Fruit fly (Drosophila melanogaster): ENCODE measurements around the gene CG12729.

The CG12729 gene

DNA sequence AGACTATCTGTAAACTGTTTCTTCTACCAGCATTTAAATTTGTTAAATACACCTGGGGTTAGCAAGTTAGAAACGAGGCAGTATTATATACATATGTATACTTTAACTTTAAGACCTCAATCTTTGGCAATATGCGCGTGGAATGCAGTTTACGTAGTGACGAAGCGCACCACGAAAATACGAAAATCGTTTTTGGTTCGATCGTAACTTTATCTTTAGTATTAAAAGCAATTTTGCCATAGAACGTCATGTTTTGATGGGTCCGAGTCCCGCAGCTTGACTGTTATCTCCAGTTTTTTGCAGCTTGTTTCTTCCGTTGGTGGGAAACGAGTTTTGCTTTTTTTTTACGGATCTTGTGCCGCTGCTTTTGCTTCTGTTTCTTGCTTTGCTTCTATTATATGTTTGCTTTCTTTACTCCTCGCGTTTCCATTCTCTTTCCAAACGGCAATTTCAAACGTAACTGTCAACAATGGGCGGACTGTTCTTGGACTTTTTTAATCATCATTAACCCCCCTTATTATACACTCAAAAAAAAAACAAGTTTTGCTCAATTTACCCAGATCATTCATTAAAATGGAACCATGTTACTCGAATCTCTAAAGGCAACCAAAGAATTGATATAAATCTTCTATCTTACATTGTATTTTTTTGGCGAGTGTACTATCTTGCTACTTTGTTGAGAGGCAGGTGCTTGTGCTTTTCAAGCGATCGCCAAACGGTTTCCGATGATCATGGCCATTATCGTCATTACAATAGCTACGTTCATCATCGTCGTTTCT lies 46.8 kb downstream of the CG12729 start (continued):
- TF ChIP-seq Sox102F (GFP tag; optimal IDR thresholded peaks at IDR 0.05) (peak; percentile 20), bab2 (GFP tag; optimal IDR thresholded peaks at IDR 0.05) (peak; percentile 10), HLH54F (GFP tag; optimal IDR thresholded peaks at IDR 0.05) (peak; percentile 36), CG6654 (GFP tag; optimal IDR thresholded peaks at IDR 0.05) (no peak), CG10267 (tag; optimal IDR thresholded peaks at IDR 0.05) (peak; percentile 10), CTCF (GFP tag; optimal IDR thresholded peaks at IDR 0.05) (no peak), insv (GFP tag; optimal IDR thresholded peaks at IDR 0.05) (no peak), CG12155 (GFP tag; optimal IDR thresholded peaks at IDR 0.05) (peak; percentile 50), CG18599 (GFP tag; optimal IDR thresholded peaks at IDR 0.05) (peak; percentile 62), fu2 (GFP tag; optimal IDR thresholded peaks at IDR 0.05) (peak; percentile 40), CoRest (tag; optimal IDR thresholded peaks at IDR 0.05) (peak; percentile 24), CG17359 (tag; optimal IDR thresholded peaks at IDR 0.05) (peak; percentile 15), Meics (GFP tag; optimal IDR thresholded peaks at IDR 0.05) (peak; percentile 90), Atf-2 (GFP tag; optimal IDR thresholded peaks at IDR 0.05) (peak; percentile 16), org-1 (GFP tag; optimal IDR thresholded peaks at IDR 0.05) (peak; percentile 11), ttk (GFP tag; IDR thresholded peaks at IDR 0.05) (0 out of 2 replicates have a peak, but pooled peaks have one; percentile 29), CG6175 (GFP tag; IDR thresholded peaks at IDR 0.05) (no peak), az2 (GFP tag; optimal IDR thresholded peaks at IDR 0.05) (peak; percentile 42), PHDP (tag; optimal IDR thresholded peaks at IDR 0.05) (peak; percentile 45), Xbp1 (GFP tag; optimal IDR thresholded peaks at IDR 0.05) (peak; percentile 20), dm (GFP tag; optimal IDR thresholded peaks at IDR 0.05) (peak; percentile 13), crc (GFP tag; optimal IDR thresholded peaks at IDR 0.05) (no peak), dmrt11E (tag; optimal IDR thresholded peaks at IDR 0.05) (no peak), CG5953 (GFP tag; IDR thresholded peaks at IDR 0.05) (no peak), CG7556 (GFP tag; optimal IDR thresholded peaks at IDR 0.05) (peak; percentile 44), slp2 (GFP tag; optimal IDR thresholded peaks at IDR 0.05) (no peak), fd96Cb (tag; optimal IDR thresholded peaks at IDR 0.05) (peak; percentile 11), CG17802 (tag; optimal IDR thresholded peaks at IDR 0.05) (peak; percentile 3), ewg (GFP tag; optimal IDR thresholded peaks at IDR 0.05) (no peak), zfh2 (GFP tag; optimal IDR thresholded peaks at IDR 0.05) (peak; percentile 78), CG8765 (GFP tag; IDR thresholded peaks at IDR 0.05) (no peak), pnt (GFP tag; optimal IDR thresholded peaks at IDR 0.05) (no peak), CG43689 (GFP tag; IDR thresholded peaks at IDR 0.05) (no peak), oc (tag; optimal IDR thresholded peaks at IDR 0.05) (no peak), gro (GFP tag; optimal IDR thresholded peaks at IDR 0.05) (peak; percentile 61), CG17385 (GFP tag; optimal IDR thresholded peaks at IDR 0.05) (peak; percentile 8), CG11085 (GFP tag; IDR thresholded peaks at IDR 0.05) (peak; percentile 52; the same call in 1 of the 2 replicates), lab (GFP tag; optimal IDR thresholded peaks at IDR 0.05) (peak; percentile 63), B-H1 (GFP tag; IDR thresholded peaks at IDR 0.05) (no peak), Fer3 (tag; optimal IDR thresholded peaks at IDR 0.05) (peak; percentile 19), maf-S (GFP tag; optimal IDR thresholded peaks at IDR 0.05) (peak; percentile 47), CG1603 (tag; optimal IDR thresholded peaks at IDR 0.05) (peak; percentile 38), gem (tag; optimal IDR thresholded peaks at IDR 0.05) (peak; percentile 69), Xrp1 (GFP tag; IDR thresholded peaks at IDR 0.05) (peak; percentile 31; the same call in 1 of the 2 replicates), Eip74EF (GFP tag; optimal IDR thresholded peaks at IDR 0.05) (no peak), nerfin-2 (GFP tag; IDR thresholded peaks at IDR 0.05; ENCODE audit: partially characterized antibody) (no peak), lilli (GFP tag; optimal IDR thresholded peaks at IDR 0.05) (peak; percentile 66), lbe (GFP tag; optimal IDR thresholded peaks at IDR 0.05) (no peak), HmgZ (tag; optimal IDR thresholded peaks at IDR 0.05) (peak; percentile 59)
